Fruit fly (Drosophila melanogaster): Measurements from ENCODE around the gene mRpL22.

The mRpL22 gene

dm6 chrX:16834259-16834658 lies 50.5 kb downstream of the mRpL22 start (continued):
- TF ChIP-seq CG4707 (GFP tag; optimal IDR thresholded peaks at IDR 0.05): no peak
- no peak for TF ChIP-seq CG15601 (tag; optimal IDR thresholded peaks at IDR 0.05)
- peak; percentile 68 for TF ChIP-seq PHDP (tag; optimal IDR thresholded peaks at IDR 0.05)
- TF ChIP-seq sd (tag; optimal IDR thresholded peaks at IDR 0.05): peak; percentile 6
- no peak for TF ChIP-seq zen2 (GFP tag; IDR thresholded peaks at IDR 0.05; ENCODE audit: partially characterized antibody)
- no peak for TF ChIP-seq CG10654 (GFP tag; optimal IDR thresholded peaks at IDR 0.05)
- TF ChIP-seq sqz (GFP tag; optimal IDR thresholded peaks at IDR 0.05): no peak
- no peak for TF ChIP-seq BEAF-32 (GFP tag; optimal IDR thresholded peaks at IDR 0.05)
- TF ChIP-seq chinmo (GFP tag; IDR thresholded peaks at IDR 0.05; ENCODE audit: partially characterized antibody): no peak
- TF ChIP-seq Hr39 (optimal IDR thresholded peaks at IDR 0.05): no peak
- peak; percentile 22 for TF ChIP-seq tio (GFP tag; optimal IDR thresholded peaks at IDR 0.05)
- no peak for TF ChIP-seq CTCF (GFP tag; optimal IDR thresholded peaks at IDR 0.05)
- peak; percentile 69 for TF ChIP-seq grau (tag; optimal IDR thresholded peaks at IDR 0.05)
- TF ChIP-seq lab (GFP tag; optimal IDR thresholded peaks at IDR 0.05): peak; percentile 26
- TF ChIP-seq knrl (GFP tag; IDR thresholded peaks at IDR 0.05; ENCODE audit: partially characterized antibody): no peak
- no peak for TF ChIP-seq lov (optimal IDR thresholded peaks at IDR 0.05)
- TF ChIP-seq lov (GFP tag; IDR thresholded peaks at IDR 0.05): no peak
- TF ChIP-seq Ssrp (tag; optimal IDR thresholded peaks at IDR 0.05): peak; percentile 55
- TF ChIP-seq Six4 (GFP tag; optimal IDR thresholded peaks at IDR 0.05): no peak
- TF ChIP-seq klu (GFP tag; IDR thresholded peaks at IDR 0.05): no peak
- TF ChIP-seq CG1024 (GFP tag; IDR thresholded peaks at IDR 0.05): no peak
- no peak for TF ChIP-seq amos (GFP tag; IDR thresholded peaks at IDR 0.05; ENCODE audit: partially characterized antibody)
- TF ChIP-seq CG10209 (GFP tag; optimal IDR thresholded peaks at IDR 0.05): peak; percentile 38
- peak; percentile 28 for TF ChIP-seq Blimp-1 (GFP tag; optimal IDR thresholded peaks at IDR 0.05)
- TF ChIP-seq ewg (GFP tag; optimal IDR thresholded peaks at IDR 0.05): peak; percentile 45
- no peak for TF ChIP-seq corto (GFP tag; optimal IDR thresholded peaks at IDR 0.05)
- no peak for TF ChIP-seq ranshi (GFP tag; IDR thresholded peaks at IDR 0.05)
- no peak for TF ChIP-seq Nf-YA (GFP tag; IDR thresholded peaks at IDR 0.05)
- no peak for TF ChIP-seq CG18011 (GFP tag; optimal IDR thresholded peaks at IDR 0.05)
- TF ChIP-seq CG7372 (GFP tag; IDR thresholded peaks at IDR 0.05): peak; percentile 14; the same call in 1 of the 2 replicates
- no peak for TF ChIP-seq cwo (GFP tag; optimal IDR thresholded peaks at IDR 0.05)
- TF ChIP-seq sr (GFP tag; IDR thresholded peaks at IDR 0.05): no peak
- no peak for TF ChIP-seq CG6813 (GFP tag; optimal IDR thresholded peaks at IDR 0.05)
- no peak for TF ChIP-seq CG12744 (GFP tag; optimal IDR thresholded peaks at IDR 0.05)
- no peak for TF ChIP-seq mirr (GFP tag; optimal IDR thresholded peaks at IDR 0.05)
- no peak for TF ChIP-seq insv (GFP tag; optimal IDR thresholded peaks at IDR 0.05)
- peak; percentile 67 for TF ChIP-seq Ptx1 (GFP tag; IDR thresholded peaks at IDR 0.05)
- no peak for TF ChIP-seq ken (GFP tag; IDR thresholded peaks at IDR 0.05)
- TF ChIP-seq CG13424 (tag; optimal IDR thresholded peaks at IDR 0.05): peak; percentile 60
- TF ChIP-seq exex (tag; optimal IDR thresholded peaks at IDR 0.05): no peak
- TF ChIP-seq trem (tag; optimal IDR thresholded peaks at IDR 0.05): no peak
- TF ChIP-seq CG32767 (GFP tag; IDR thresholded peaks at IDR 0.05): 0 out of 2 replicates have a peak, but pooled peaks have one; percentile 35
- no peak for TF ChIP-seq C15 (GFP tag; IDR thresholded peaks at IDR 0.05)
- peak; percentile 34 for TF ChIP-seq az2 (GFP tag; optimal IDR thresholded peaks at IDR 0.05)
- no peak for TF ChIP-seq mld (GFP tag; IDR thresholded peaks at IDR 0.05; ENCODE audit: partially characterized antibody)
- peak; percentile 32 for TF ChIP-seq CG11723 (GFP tag; optimal IDR thresholded peaks at IDR 0.05)
- TF ChIP-seq CG3726 (GFP tag; IDR thresholded peaks at IDR 0.05): no peak
- no peak for TF ChIP-seq Kr (GFP tag; optimal IDR thresholded peaks at IDR 0.05)
- TF ChIP-seq stc (GFP tag; IDR thresholded peaks at IDR 0.05): 0 out of 2 replicates have a peak, but pooled peaks have one; percentile 47
- TF ChIP-seq CG2678 (tag; optimal IDR thresholded peaks at IDR 0.05): peak; percentile 67
- TF ChIP-seq Med (GFP tag): peak; percentile 81

Measured in whole organism, embryonic.